Worm (Caenorhabditis elegans) whole organism, L4 larva: ENCODE data around the gene F57E7.2.
A peak's percentile ranks its signal among the peaks of the same experiment; 100 is the strongest.

Experiments
- F10B5.3 ChIP-seq: sonication (generic microtip); optimal IDR thresholded peaks from 2 replicates; lab custom pipeline; 2016; ENCODE audit warnings: mild to moderate bottlenecking, missing genetic modification characterization, missing compliant biosample characterization
- F49E8.2 ChIP-seq: sonication (generic microtip); optimal IDR thresholded peaks from 2 replicates; lab custom pipeline; 2016; ENCODE audit warnings: missing compliant biosample characterization, mild to moderate bottlenecking, missing genetic modification characterization, borderline replicate concordance
- T26A8.4 ChIP-seq: fragments of 200-800 bp; sonication (Bioruptor generic); IDR thresholded peaks from 2 replicates; pipeline ENCODE4 v1.3.6; 2022; ENCODE audit warnings: missing genetic modification characterization, missing compliant biosample characterization
- ZK337.2 ChIP-seq: fragments of 200-800 bp; sonication (Bioruptor generic); IDR thresholded peaks from 2 replicates; pipeline ENCODE4 v1.3.6; 2022; ENCODE audit warnings: missing genetic modification reagents, missing genetic modification characterization, missing compliant biosample characterization
- aha-1 ChIP-seq: fragments of 150-350 bp; peaks from one replicate; lab custom pipeline; 2014; ENCODE audit warnings: missing biosample characterization, missing genetic modification characterization
- aly-2 ChIP-seq: sonication (generic microtip); optimal IDR thresholded peaks from 2 replicates; lab custom pipeline; 2018; ENCODE audit warnings: missing biosample characterization, missing genetic modification characterization
- ama-1 ChIP-seq: fragments of 150-350 bp; optimal IDR thresholded peaks from 2 replicates; lab custom pipeline; 2014; ENCODE audit warnings: inconsistent platforms, mixed read lengths
- arid-1 ChIP-seq: fragments of 200-800 bp; sonication (Bioruptor generic); conservative IDR thresholded peaks from 2 replicates; pipeline ENCODE4 v1.3.6; 2022; ENCODE audit warnings: missing genetic modification reagents, missing genetic modification characterization, missing compliant biosample characterization
- attf-4 ChIP-seq: sonication (generic microtip); optimal IDR thresholded peaks from 3 replicates; lab custom pipeline; 2017; ENCODE audit warnings: missing biosample characterization, missing genetic modification characterization
- ceh-44 ChIP-seq: fragments of 200-800 bp; sonication (Bioruptor generic); IDR thresholded peaks from 2 replicates; pipeline ENCODE4 v1.3.6; 2022; ENCODE audit warnings: missing genetic modification reagents, missing genetic modification characterization, missing compliant biosample characterization
- ceh-62 ChIP-seq: sonication (generic microtip); optimal IDR thresholded peaks from 2 replicates; lab custom pipeline; 2017; ENCODE audit warnings: missing biosample characterization, missing genetic modification characterization
- daf-16 ChIP-seq, 3 experiments: sonication (generic microtip); optimal IDR thresholded peaks; 2 replicates each; lab custom pipeline; 2016 to 2017; ENCODE audit warnings: missing genetic modification characterization in 3 of 3, missing genetic modification reagents in 3 of 3, mild to moderate bottlenecking in 2 of 3, missing compliant biosample characterization in 2 of 3, missing biosample characterization in 1 of 3, moderate library complexity in 1 of 3
- dmd-6 ChIP-seq: fragments of 200-800 bp; sonication (Bioruptor generic); IDR thresholded peaks from 2 replicates; pipeline ENCODE4 v1.3.6; 2022; ENCODE audit warnings: missing genetic modification reagents, missing genetic modification characterization, missing compliant biosample characterization
- dmd-8 ChIP-seq: fragments of 200-800 bp; sonication (Bioruptor generic); IDR thresholded peaks from 2 replicates; pipeline ENCODE4 v1.3.6; 2022; ENCODE audit warnings: missing genetic modification characterization, missing compliant biosample characterization
- dmd-9 ChIP-seq: fragments of 200-800 bp; sonication (Bioruptor generic); IDR thresholded peaks from 2 replicates; pipeline ENCODE4 v1.3.6; 2022; ENCODE audit warnings: missing genetic modification reagents, missing genetic modification characterization, missing compliant biosample characterization
- dpl-1 ChIP-seq: fragments of 150-350 bp; optimal IDR thresholded peaks from 2 replicates; lab custom pipeline; 2014; ENCODE audit warnings: missing biosample characterization, missing genetic modification reagents, missing genetic modification characterization
- fos-1 ChIP-seq: fragments of 150-350 bp; optimal IDR thresholded peaks from 2 replicates; lab custom pipeline; 2014; ENCODE audit warnings: missing biosample characterization, missing genetic modification characterization
- gei-8 ChIP-seq: fragments of 200-800 bp; sonication (Bioruptor generic); optimal IDR thresholded peaks from 2 replicates; lab custom pipeline; 2018; ENCODE audit warnings: mild to moderate bottlenecking, missing genetic modification characterization, missing compliant biosample characterization
- hif-1 ChIP-seq, 2 experiments: sonication (generic microtip); optimal IDR thresholded peaks; 2 replicates each; lab custom pipeline; 2016 to 2017; ENCODE audit warnings: missing compliant biosample characterization in 2 of 2, missing genetic modification characterization in 2 of 2, missing genetic modification reagents in 2 of 2, missing genotype in 2 of 2, mild to moderate bottlenecking in 1 of 2
- hlh-30 ChIP-seq: sonication (generic microtip); optimal IDR thresholded peaks from 2 replicates; lab custom pipeline; 2017; ENCODE audit warnings: antibody characterized with exemption, mild to moderate bottlenecking, missing genetic modification characterization, missing compliant biosample characterization; ENCODE audit not compliant: insufficient read depth
- hmg-1.1 ChIP-seq: fragments of 200-800 bp; sonication (Bioruptor generic); IDR thresholded peaks from 2 replicates; pipeline ENCODE4 v1.3.6; 2022; ENCODE audit warnings: missing genetic modification reagents, missing genetic modification characterization, missing compliant biosample characterization
- jun-1 ChIP-seq: fragments of 150-350 bp; optimal IDR thresholded peaks from 2 replicates; lab custom pipeline; 2014; ENCODE audit warnings: missing biosample characterization, missing genetic modification reagents, missing genetic modification characterization
- lin-1 ChIP-seq: fragments of 200-800 bp; sonication (Bioruptor generic); IDR thresholded peaks from 2 replicates; pipeline ENCODE4 v1.3.6; 2022; ENCODE audit warnings: missing genetic modification reagents, missing genetic modification characterization, missing compliant biosample characterization
- lin-13 ChIP-seq: fragments of 150-350 bp; optimal IDR thresholded peaks from 2 replicates; lab custom pipeline; 2014; ENCODE audit warnings: missing biosample characterization, missing genetic modification reagents, missing genetic modification characterization
- lin-39 ChIP-seq: fragments of 150-350 bp; optimal IDR thresholded peaks from 2 replicates; lab custom pipeline; 2014; ENCODE audit warnings: missing biosample characterization, missing genetic modification reagents, missing genetic modification characterization
- mdl-1 ChIP-seq, 2 experiments: fragments of 150-350 bp in 1 of 2; sonication (generic microtip) in 1 of 2; optimal IDR thresholded peaks; 2 replicates each; lab custom pipeline; 2014 to 2017; ENCODE audit warnings: missing biosample characterization in 2 of 2, missing genetic modification characterization in 2 of 2
- mes-2 ChIP-seq: sonication (generic microtip); optimal IDR thresholded peaks from 2 replicates; lab custom pipeline; 2016; ENCODE audit warnings: missing genotype, mild to moderate bottlenecking, missing genetic modification characterization, missing compliant biosample characterization; ENCODE audit not compliant: poor library complexity, severe bottlenecking
- mxl-2 ChIP-seq: fragments of 200-800 bp; sonication (Bioruptor generic); conservative IDR thresholded peaks from 2 replicates; pipeline ENCODE4 v1.3.6; 2022; ENCODE audit warnings: missing genetic modification reagents, missing genetic modification characterization, missing compliant biosample characterization
- nhr-10 ChIP-seq: fragments of 150-350 bp; optimal IDR thresholded peaks from 2 replicates; lab custom pipeline; 2014; ENCODE audit warnings: missing biosample characterization, missing genetic modification characterization
- nhr-11 ChIP-seq: fragments of 150-350 bp; optimal IDR thresholded peaks from 2 replicates; lab custom pipeline; 2014; ENCODE audit warnings: missing biosample characterization, missing genetic modification characterization
- nhr-111 ChIP-seq: fragments of 200-800 bp; sonication (Bioruptor generic); optimal IDR thresholded peaks from 2 replicates; lab custom pipeline; 2018; ENCODE audit warnings: mild to moderate bottlenecking, missing genetic modification characterization, missing compliant biosample characterization
- nhr-237 ChIP-seq: sonication (generic microtip); optimal IDR thresholded peaks from 2 replicates; lab custom pipeline; 2017; ENCODE audit warnings: missing biosample characterization, missing genetic modification characterization
- nhr-28 ChIP-seq: fragments of 150-350 bp; optimal IDR thresholded peaks from 2 replicates; lab custom pipeline; 2014; ENCODE audit warnings: missing biosample characterization, missing genetic modification characterization
- nhr-48 ChIP-seq: sonication (generic microtip); optimal IDR thresholded peaks from 2 replicates; lab custom pipeline; 2016; ENCODE audit warnings: mild to moderate bottlenecking, missing genetic modification characterization, missing compliant biosample characterization
- nhr-6 ChIP-seq: fragments of 150-350 bp; optimal IDR thresholded peaks from 2 replicates; lab custom pipeline; 2014; ENCODE audit warnings: missing biosample characterization, missing genetic modification characterization
- pqm-1 ChIP-seq: sonication (generic microtip); optimal IDR thresholded peaks from 2 replicates; lab custom pipeline; 2017; ENCODE audit warnings: missing biosample characterization, missing genetic modification characterization
- sdz-12 ChIP-seq: fragments of 200-800 bp; sonication (Bioruptor generic); optimal IDR thresholded peaks from 2 replicates; lab custom pipeline; 2018; ENCODE audit warnings: mild to moderate bottlenecking, missing genetic modification characterization, missing compliant biosample characterization
- snpc-1.2 ChIP-seq: fragments of 200-800 bp; sonication (Bioruptor generic); IDR thresholded peaks from 2 replicates; pipeline ENCODE4 v1.3.6; 2022; ENCODE audit warnings: missing genetic modification reagents, missing genetic modification characterization, missing compliant biosample characterization
- spr-3 ChIP-seq: fragments of 200-800 bp; sonication (Bioruptor generic); optimal IDR thresholded peaks from 2 replicates; lab custom pipeline; 2018; ENCODE audit warnings: mild to moderate bottlenecking, missing genetic modification characterization, missing compliant biosample characterization
- tag-97 ChIP-seq: fragments of 200-800 bp; sonication (Bioruptor generic); IDR thresholded peaks from 2 replicates; pipeline ENCODE4 v1.3.6; 2022; ENCODE audit warnings: missing genetic modification characterization, missing compliant biosample characterization
- tra-1 ChIP-seq: fragments of 200-800 bp; sonication (Bioruptor generic); IDR thresholded peaks from 2 replicates; pipeline ENCODE4 v1.3.6; 2022; ENCODE audit warnings: missing genetic modification reagents, missing genetic modification characterization, missing compliant biosample characterization
- unc-130 ChIP-seq: sonication (generic microtip); optimal IDR thresholded peaks from 2 replicates; lab custom pipeline; 2016; ENCODE audit warnings: missing genetic modification reagents, missing genetic modification characterization, missing compliant biosample characterization
- unc-39 ChIP-seq: sonication (generic microtip); optimal IDR thresholded peaks from 2 replicates; lab custom pipeline; 2017; ENCODE audit warnings: missing biosample characterization, missing genetic modification characterization
- vab-7 ChIP-seq: fragments of 200-800 bp; sonication (Bioruptor generic); IDR thresholded peaks from 2 replicates; pipeline ENCODE4 v1.3.6; 2022; ENCODE audit warnings: missing genetic modification reagents, missing genetic modification characterization, missing compliant biosample characterization
- zag-1 ChIP-seq: fragments of 150-350 bp; optimal IDR thresholded peaks from 2 replicates; lab custom pipeline; 2014; ENCODE audit warnings: missing biosample characterization, missing genetic modification characterization
- zip-2 ChIP-seq: fragments of 150-350 bp; optimal IDR thresholded peaks from 2 replicates; lab custom pipeline; 2014; ENCODE audit warnings: missing biosample characterization, missing genetic modification characterization

Gene F57E7.2

DNA sequence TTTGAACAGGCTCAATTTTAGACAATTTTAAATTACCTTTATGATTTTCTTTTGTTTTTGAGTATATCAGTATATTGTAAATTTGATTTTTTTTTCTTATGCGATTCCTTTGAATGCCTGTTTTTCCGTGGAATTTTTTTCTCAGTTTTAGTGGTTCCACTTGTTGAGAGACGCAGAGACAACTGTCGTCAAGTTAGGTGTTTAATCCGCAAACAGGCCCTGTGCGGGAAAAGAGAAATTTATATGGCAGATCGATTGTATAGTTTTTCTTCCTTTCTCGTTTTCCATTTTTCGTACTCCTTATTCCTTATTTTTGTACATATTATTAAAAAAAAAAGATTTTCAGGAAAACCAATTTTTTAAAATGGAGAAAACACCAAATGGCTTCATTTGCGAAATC, 16.1 kb upstream of the F57E7.2 start, which contains the start of gene F36D3.1 (continued):
- TF ChIP-seq nhr-11 (tag; lab: Kevin White, UChicago) (no peak), lin-39 (tag; lab: Kevin White, UChicago) (no peak), tra-1 (no peak), daf-16 (GFP tag; optimal IDR thresholded peaks at IDR 0.05; lab: Kevin White, UChicago) (no peak), daf-16 (tag; optimal IDR thresholded peaks at IDR 0.05; lab: Kevin White, UChicago) (no peak), jun-1 (tag; lab: Kevin White, UChicago) (no peak), F10B5.3 (no peak), ZK337.2 (GFP tag; lab: Robert Waterston, UW) (no peak), dmd-6 (GFP tag; lab: Robert Waterston, UW) (0 out of 2 replicates have a peak, but pooled peaks have one; percentile 16), aly-2 (tag; lab: Kevin White, UChicago) (no peak), nhr-48 (tag; lab: Kevin White, UChicago) (no peak), ceh-44 (GFP tag; lab: Robert Waterston, UW) (no peak), dpl-1 (GFP tag; lab: Kevin White, UChicago) (peak; percentile 87), sdz-12 (GFP tag; lab: Kevin White, UChicago) (no peak)
- TF ChIP-seq, all 104 proteins: peak for 8

DNA sequence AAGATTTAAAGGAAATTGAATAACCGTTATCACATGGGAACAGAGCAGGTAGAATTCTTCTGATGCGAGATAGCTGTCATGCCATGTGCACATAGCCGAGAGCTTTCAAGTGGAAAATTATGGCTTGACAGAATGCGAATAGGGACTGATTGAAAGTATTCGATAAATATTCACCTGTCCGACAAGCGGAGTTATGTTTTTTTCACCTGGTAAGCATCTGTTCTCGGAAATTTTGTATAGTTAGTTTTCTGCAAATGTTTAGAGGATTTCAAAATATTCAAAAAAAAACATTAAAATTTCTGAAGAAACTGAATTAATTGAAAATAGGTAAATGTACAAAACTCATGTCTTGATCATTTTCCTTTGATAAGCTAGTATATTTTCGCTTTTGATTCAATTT, 14.6 kb upstream of the F57E7.2 start, which contains the start of gene srh-136:
Gene srh-136, minus strand, starts transcription at position 93 of the 400 bp plus-strand sequence.
- TF ChIP-seq mes-2 (tag; lab: Kevin White, UChicago) (no peak), attf-4 (tag; lab: Kevin White, UChicago) (no peak), tag-97 (no peak), aly-2 (tag; lab: Kevin White, UChicago) (no peak), dmd-9 (GFP tag; lab: Robert Waterston, UW) (no peak), unc-130 (GFP tag; lab: Kevin White, UChicago) (no peak), hif-1 (tag; optimal IDR thresholded peaks at IDR 0.05; lab: Kevin White, UChicago) (no peak), snpc-1.2 (no peak), unc-39 (tag; lab: Kevin White, UChicago) (no peak), nhr-111 (GFP tag; lab: Kevin White, UChicago) (no peak), nhr-11 (tag; lab: Kevin White, UChicago) (no peak)

DNA sequence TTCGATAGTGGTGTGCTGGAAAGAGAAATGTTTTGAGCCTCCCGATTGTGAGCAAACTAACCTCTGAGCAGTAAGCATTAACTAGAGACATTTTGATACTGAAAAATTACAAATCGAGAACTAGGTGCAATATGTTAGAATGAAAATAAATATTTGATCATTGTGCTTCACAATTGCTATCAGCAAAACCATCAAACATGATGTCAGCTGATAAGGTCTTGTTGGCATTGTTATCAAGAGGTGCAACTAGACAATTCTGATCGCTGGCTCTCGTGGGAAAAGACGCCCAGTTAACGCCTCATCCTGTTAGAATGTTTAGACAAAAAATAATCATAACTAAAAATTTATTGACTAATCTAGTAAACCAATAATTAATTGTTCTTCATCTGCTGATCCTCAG, 11.4 kb upstream of the F57E7.2 start, which contains the start of gene comt-2:
Gene comt-2, minus strand, starts transcription at position 131 of the 400 bp plus-strand sequence.
- no peak for TF ChIP-seq lin-13 (GFP tag; lab: Kevin White, UChicago)
- no peak for TF ChIP-seq aha-1
- no peak for TF ChIP-seq hif-1 (tag; optimal IDR thresholded peaks at IDR 0.05; lab: Kevin White, UChicago)
- no peak for TF ChIP-seq F10B5.3
- TF ChIP-seq dpl-1 (GFP tag; lab: Kevin White, UChicago) = no peak
- TF ChIP-seq zag-1 (tag; lab: Kevin White, UChicago) = no peak
- TF ChIP-seq mxl-2 (GFP tag; lab: Robert Waterston, UW) = no peak
- no peak for TF ChIP-seq fos-1
- TF ChIP-seq arid-1 (GFP tag; lab: Robert Waterston, UW) = no peak
- TF ChIP-seq aly-2 (tag; lab: Kevin White, UChicago) = no peak
- no peak for TF ChIP-seq hlh-30
- no peak for TF ChIP-seq lin-1
- TF ChIP-seq pqm-1 (tag; lab: Kevin White, UChicago) = peak; percentile 85
- no peak for TF ChIP-seq hmg-1.1 (GFP tag; lab: Robert Waterston, UW)
- no peak for TF ChIP-seq nhr-237 (tag; lab: Kevin White, UChicago)
- no peak for TF ChIP-seq ceh-62
- no peak for TF ChIP-seq vab-7
- no peak for TF ChIP-seq tra-1
- TF ChIP-seq jun-1 (tag; lab: Kevin White, UChicago) = no peak
- TF ChIP-seq T26A8.4 (GFP tag; lab: Robert Waterston, UW) = no peak
- TF ChIP-seq unc-130 (GFP tag; lab: Kevin White, UChicago) = no peak
- no peak for TF ChIP-seq gei-8 (GFP tag; lab: Kevin White, UChicago)
- TF ChIP-seq spr-3 = no peak
- TF ChIP-seq mdl-1 (tag; optimal IDR thresholded peaks at IDR 0.05; lab: Kevin White, UChicago) = no peak
- TF ChIP-seq nhr-10 (tag; lab: Kevin White, UChicago) = no peak
- TF ChIP-seq nhr-111 (GFP tag; lab: Kevin White, UChicago) = no peak
- TF ChIP-seq F49E8.2 (tag; lab: Kevin White, UChicago) = no peak
- peak; percentile 80 for TF ChIP-seq nhr-28
- no peak for TF ChIP-seq daf-16 (GFP tag; optimal IDR thresholded peaks at IDR 0.05; lab: Kevin White, UChicago)
- peak; percentile 75 for TF ChIP-seq daf-16 (tag; optimal IDR thresholded peaks at IDR 0.05; lab: Kevin White, UChicago)
- no peak for TF ChIP-seq dmd-8 (GFP tag; lab: Robert Waterston, UW)
- no peak for TF ChIP-seq ama-1 (lab: Kevin White, UChicago)
- TF ChIP-seq zip-2 (tag; lab: Kevin White, UChicago) = no peak
- TF ChIP-seq dmd-6 (GFP tag; lab: Robert Waterston, UW) = peak; percentile 80; the same call in 1 of the 2 replicates
- no peak for TF ChIP-seq nhr-6
